Fruit fly (Drosophila melanogaster) whole organism, pupa: ENCODE data around the gene Ddx56.

Experiments
- CG10348 ChIP-seq: fragments of 200-800 bp; sonication (Bioruptor generic); IDR thresholded peaks from 2 replicates; pipeline ENCODE4 v1.3.6; 2022; ENCODE audit warnings: missing biosample characterization, missing genetic modification characterization
- CG12605 ChIP-seq: fragments of 200-800 bp; sonication (Bioruptor generic); IDR thresholded peaks from 2 replicates; pipeline ENCODE4 v1.3.6; 2022; ENCODE audit warnings: missing biosample characterization, missing genetic modification characterization
- CG13204 ChIP-seq: fragments of 200-800 bp; sonication (Bioruptor generic); optimal IDR thresholded peaks from 2 replicates; lab custom pipeline; 2018; ENCODE audit warnings: missing biosample characterization, mild to moderate bottlenecking, missing genetic modification characterization, moderate library complexity
- CG14655 ChIP-seq: fragments of 200-800 bp; sonication (Bioruptor generic); optimal IDR thresholded peaks from 3 replicates; lab custom pipeline; 2017; ENCODE audit warnings: mild to moderate bottlenecking, missing biosample characterization, missing genetic modification reagents, missing genetic modification characterization
- CG15710 ChIP-seq: fragments of 200-800 bp; sonication (Bioruptor generic); optimal IDR thresholded peaks from 2 replicates; lab custom pipeline; 2018; ENCODE audit warnings: missing biosample characterization, mild to moderate bottlenecking, missing genetic modification characterization, moderate library complexity
- CG17806 ChIP-seq: fragments of 200-800 bp; sonication (Bioruptor generic); optimal IDR thresholded peaks from 2 replicates; lab custom pipeline; 2018; ENCODE audit warnings: missing biosample characterization, mild to moderate bottlenecking, missing genetic modification characterization, moderate library complexity
- CG32121 ChIP-seq: fragments of 200-800 bp; sonication (Bioruptor generic); IDR thresholded peaks from 2 replicates; pipeline ENCODE4 v1.3.6; 2022; ENCODE audit warnings: missing biosample characterization, missing genetic modification characterization
- CG34367 ChIP-seq: fragments of 200-800 bp; sonication (Bioruptor generic); optimal IDR thresholded peaks from 2 replicates; lab custom pipeline; 2018; ENCODE audit warnings: missing biosample characterization, mild to moderate bottlenecking, missing genetic modification characterization
- CG4496 ChIP-seq: fragments of 200-800 bp; sonication (Bioruptor generic); IDR thresholded peaks from 3 replicates; pipeline ENCODE4 v1.3.6; 2022; ENCODE audit warnings: missing biosample characterization, missing genetic modification characterization
- CG8159 ChIP-seq: fragments of 200-800 bp; sonication (Bioruptor generic); optimal IDR thresholded peaks from 3 replicates; lab custom pipeline; 2018; ENCODE audit warnings: missing biosample characterization, mild to moderate bottlenecking, missing genetic modification characterization, moderate library complexity
- CG8301 ChIP-seq: fragments of 200-800 bp; sonication (Bioruptor generic); optimal IDR thresholded peaks from 2 replicates; lab custom pipeline; 2018; ENCODE audit warnings: missing biosample characterization, mild to moderate bottlenecking, missing genetic modification characterization
- CG9948 ChIP-seq: fragments of 200-800 bp; sonication (Bioruptor generic); optimal IDR thresholded peaks from 2 replicates; lab custom pipeline; 2018; ENCODE audit warnings: missing biosample characterization, mild to moderate bottlenecking, missing genetic modification characterization, moderate library complexity
- D1 ChIP-seq: fragments of 200-800 bp; sonication (Bioruptor generic); optimal IDR thresholded peaks from 2 replicates; lab custom pipeline; 2018; ENCODE audit warnings: missing biosample characterization, mild to moderate bottlenecking, missing genetic modification characterization, moderate library complexity
- EcR ChIP-seq: fragments of 200-800 bp; sonication (Bioruptor generic); optimal IDR thresholded peaks from 3 replicates; lab custom pipeline; 2019; ENCODE audit warnings: missing biosample characterization, missing genetic modification characterization, mild to moderate bottlenecking, moderate library complexity, missing genetic modification reagents
- Ets98B ChIP-seq: fragments of 200-800 bp; sonication (Bioruptor generic); IDR thresholded peaks from 2 replicates; pipeline ENCODE4 v1.3.6; 2022; ENCODE audit warnings: missing biosample characterization, missing genetic modification characterization
- Pif1A ChIP-seq: fragments of 200-800 bp; sonication (Bioruptor generic); optimal IDR thresholded peaks from 3 replicates; lab custom pipeline; 2016; ENCODE audit warnings: missing biosample characterization, missing genetic modification characterization
- Pif1B ChIP-seq: fragments of 200-800 bp; sonication (Bioruptor generic); optimal IDR thresholded peaks from 3 replicates; lab custom pipeline; 2016; ENCODE audit warnings: missing biosample characterization, missing genetic modification characterization
- Snoo ChIP-seq: fragments of 200-800 bp; sonication (Bioruptor generic); optimal IDR thresholded peaks from 3 replicates; lab custom pipeline; 2017; ENCODE audit warnings: missing biosample characterization, mild to moderate bottlenecking, missing genetic modification characterization, inconsistent platforms
- fd96Ca ChIP-seq: fragments of 200-800 bp; sonication (Bioruptor generic); IDR thresholded peaks from 3 replicates; pipeline ENCODE4 v1.3.6; 2022; ENCODE audit warnings: missing biosample characterization, missing genetic modification characterization
- gl ChIP-seq: fragments of 200-800 bp; sonication (Bioruptor generic); optimal IDR thresholded peaks from 2 replicates; lab custom pipeline; 2018; ENCODE audit warnings: missing biosample characterization, mild to moderate bottlenecking, missing genetic modification characterization
- rn ChIP-seq: fragments of 200-800 bp; sonication (Bioruptor generic); IDR thresholded peaks from 2 replicates; pipeline ENCODE4 v1.3.6; 2022; ENCODE audit warnings: missing biosample characterization, missing genetic modification characterization

Ddx56 gene

dm6 chrX:21387695-21388094 is at the start of gene Ddx56:
TSS of gene Ddx56 (minus strand) at chrX:21387946.
- TF ChIP-seq CG10348 (GFP tag; lab: Robert Waterston, UW) (no peak), CG13204 (GFP tag; lab: Kevin White, UChicago) (no peak), gl (tag; lab: Kevin White, UChicago) (no peak), CG12605 (GFP tag; lab: Robert Waterston, UW) (no peak), Pif1A (GFP tag; lab: Kevin White, UChicago) (no peak), CG14655 (GFP tag; lab: Kevin White, UChicago) (no peak), CG34367 (tag; lab: Kevin White, UChicago) (no peak), CG8159 (tag; lab: Kevin White, UChicago) (no peak), D1 (tag; lab: Kevin White, UChicago) (no peak), CG8301 (tag; lab: Kevin White, UChicago) (no peak), fd96Ca (GFP tag; lab: Robert Waterston, UW) (no peak), Snoo (tag; lab: Kevin White, UChicago) (no peak), CG32121 (GFP tag; lab: Robert Waterston, UW) (no peak), Pif1B (no peak), CG4496 (no peak), CG9948 (tag; lab: Kevin White, UChicago) (no peak), rn (GFP tag; lab: Robert Waterston, UW) (no peak), EcR (GFP tag; lab: Kevin White, UChicago) (no peak)

DNA sequence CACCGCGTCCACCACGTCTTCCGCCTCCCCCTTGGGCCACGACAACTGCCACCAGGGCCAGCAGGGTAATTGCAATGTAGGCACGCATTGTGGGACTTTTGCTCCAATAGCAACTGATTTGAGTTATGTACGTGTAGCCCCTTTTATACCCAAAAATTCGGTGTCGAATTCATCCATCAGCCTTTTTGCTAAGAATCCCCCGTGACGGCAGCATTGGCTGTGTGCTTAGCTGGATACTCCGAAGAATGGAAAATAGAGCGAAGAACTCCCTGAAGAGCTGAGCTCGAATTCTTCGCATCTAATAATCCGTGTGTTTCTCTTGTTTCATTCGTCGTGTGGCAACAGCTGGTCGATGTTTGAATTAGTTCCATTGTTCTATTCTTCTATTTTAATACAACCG is 41.4 kb upstream of the Ddx56 start, which contains the start of gene CG10918:
Gene CG10918 (minus strand): TSS at position 101 of the 400 bp plus-strand sequence.
- no peak for TF ChIP-seq Snoo (tag; lab: Kevin White, UChicago)
- no peak for TF ChIP-seq rn (GFP tag; lab: Robert Waterston, UW)

DNA sequence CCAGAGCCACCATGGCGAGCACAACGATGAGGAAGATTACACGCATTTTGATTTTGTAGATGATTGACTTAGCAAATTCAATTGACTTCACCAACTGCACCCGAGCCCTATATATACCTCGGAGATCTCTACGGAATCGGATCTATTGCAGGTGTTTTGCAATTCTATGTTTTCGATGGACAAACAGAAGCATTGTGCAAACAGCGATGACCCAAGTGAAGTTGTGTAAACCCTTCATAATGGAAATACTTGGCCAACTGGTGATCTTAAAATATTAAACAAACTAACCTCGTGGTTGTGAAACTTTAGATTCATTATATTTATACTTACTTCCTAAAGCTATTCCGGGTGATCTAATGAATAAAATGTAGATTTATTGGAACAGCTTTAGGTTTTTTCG is 14.9 kb upstream of the Ddx56 start, which contains the start of gene whe:
Gene whe (minus strand): TSS at position 101 of the 400 bp plus-strand sequence.
- TF ChIP-seq EcR (GFP tag; lab: Kevin White, UChicago) (no peak), D1 (tag; lab: Kevin White, UChicago) (no peak), CG32121 (GFP tag; lab: Robert Waterston, UW) (no peak), CG15710 (no peak), Ets98B (GFP tag; lab: Robert Waterston, UW) (no peak), CG13204 (GFP tag; lab: Kevin White, UChicago) (no peak)

- no peak for TF ChIP-seq gl (tag; lab: Kevin White, UChicago)
- no peak for TF ChIP-seq CG34367 (tag; lab: Kevin White, UChicago)
- no peak for TF ChIP-seq CG9948 (tag; lab: Kevin White, UChicago)
- TF ChIP-seq D1 (tag; lab: Kevin White, UChicago): no peak
- no peak for TF ChIP-seq CG13204 (GFP tag; lab: Kevin White, UChicago)
- no peak for TF ChIP-seq CG12605 (GFP tag; lab: Robert Waterston, UW)
- no peak for TF ChIP-seq CG15710
- no peak for TF ChIP-seq Pif1A (GFP tag; lab: Kevin White, UChicago)
- TF ChIP-seq CG4496: no peak
- TF ChIP-seq CG8301 (tag; lab: Kevin White, UChicago): no peak
- no peak for TF ChIP-seq CG17806 (tag; lab: Kevin White, UChicago)
- no peak for TF ChIP-seq Ets98B (GFP tag; lab: Robert Waterston, UW)
- no peak for TF ChIP-seq CG32121 (GFP tag; lab: Robert Waterston, UW)
- TF ChIP-seq CG14655 (GFP tag; lab: Kevin White, UChicago): no peak
- no peak for TF ChIP-seq fd96Ca (GFP tag; lab: Robert Waterston, UW)
- no peak for TF ChIP-seq rn (GFP tag; lab: Robert Waterston, UW)
- TF ChIP-seq Pif1B: no peak
- no peak for TF ChIP-seq EcR (GFP tag; lab: Kevin White, UChicago)
- no peak for TF ChIP-seq CG8159 (tag; lab: Kevin White, UChicago)
- no peak for TF ChIP-seq CG10348 (GFP tag; lab: Robert Waterston, UW)
Observed at dm6 chrX:21396860-21397459, 9.2 kb upstream of the Ddx56 start, which contains the start of gene lcs. TSS of gene lcs (minus strand) at chrX:21397316.

dm6 chrX:21388734-21389133 is 988 bp upstream of the Ddx56 start, which contains the start of gene mst:
TSS of gene mst (plus strand) at chrX:21388977.
- no peak for TF ChIP-seq CG13204 (GFP tag; lab: Kevin White, UChicago)

- TF ChIP-seq EcR (GFP tag; lab: Kevin White, UChicago): peak; percentile 87
- no peak for TF ChIP-seq D1 (tag; lab: Kevin White, UChicago)
Observed at dm6 chrX:21378344-21378882, 9.3 kb downstream of the Ddx56 start.

dm6 chrX:21375595-21376047 is 12.1 kb downstream of the Ddx56 start:
- TF ChIP-seq CG15710 (peak; percentile 57), CG12605 (GFP tag; lab: Robert Waterston, UW) (no peak), fd96Ca (GFP tag; lab: Robert Waterston, UW) (0 out of 3 replicates have a peak, but pooled peaks have one; percentile 5), CG13204 (GFP tag; lab: Kevin White, UChicago) (no peak), CG32121 (GFP tag; lab: Robert Waterston, UW) (peak; percentile 61), rn (GFP tag; lab: Robert Waterston, UW) (no peak), D1 (tag; lab: Kevin White, UChicago) (no peak), Snoo (tag; lab: Kevin White, UChicago) (peak; percentile 51), CG9948 (tag; lab: Kevin White, UChicago) (peak; percentile 53), CG10348 (GFP tag; lab: Robert Waterston, UW) (no peak), Ets98B (GFP tag; lab: Robert Waterston, UW) (peak; percentile 69), gl (tag; lab: Kevin White, UChicago) (no peak), Pif1B (peak; percentile 64), CG8301 (tag; lab: Kevin White, UChicago) (peak; percentile 65), CG8159 (tag; lab: Kevin White, UChicago) (peak; percentile 68), CG14655 (GFP tag; lab: Kevin White, UChicago) (peak; percentile 74), Pif1A (GFP tag; lab: Kevin White, UChicago) (peak; percentile 55), CG4496 (no peak), EcR (GFP tag; lab: Kevin White, UChicago) (no peak), CG34367 (tag; lab: Kevin White, UChicago) (peak; percentile 2), CG17806 (tag; lab: Kevin White, UChicago) (peak; percentile 47)
- TF ChIP-seq, all 21 proteins: peak for 13
